Fruit fly (Drosophila melanogaster) whole organism, embryonic: Measurements from ENCODE around the gene CG33687.

Source experiments
- BtbVII ChIP-seq: fragments of 200-800 bp; sonication (Bioruptor generic); optimal IDR thresholded peaks from 3 replicates; lab custom pipeline; 2017; ENCODE audit warnings: missing biosample characterization, mild to moderate bottlenecking, missing genetic modification characterization
- CG11398 ChIP-seq: fragments of 200-800 bp; sonication (Bioruptor generic); optimal IDR thresholded peaks from 2 replicates; lab custom pipeline; 2016; ENCODE audit warnings: missing biosample characterization, missing genetic modification characterization
- CG11504 ChIP-seq: fragments of 200-800 bp; sonication (Bioruptor generic); optimal IDR thresholded peaks from 3 replicates; lab custom pipeline; 2019; ENCODE audit warnings: missing biosample characterization, mild to moderate bottlenecking, missing genetic modification characterization, moderate library complexity
- CG12155 ChIP-seq: fragments of 200-800 bp; sonication (Bioruptor generic); optimal IDR thresholded peaks from 3 replicates; lab custom pipeline; 2016; ENCODE audit warnings: missing biosample characterization, missing genetic modification characterization
- CG1529 ChIP-seq: fragments of 200-800 bp; sonication (Bioruptor generic); optimal IDR thresholded peaks from 3 replicates; lab custom pipeline; 2018; ENCODE audit warnings: missing biosample characterization, missing genetic modification characterization
- CG17385 ChIP-seq: fragments of 200-800 bp; sonication (Bioruptor generic); optimal IDR thresholded peaks from 3 replicates; lab custom pipeline; 2018; ENCODE audit warnings: missing biosample characterization, mild to moderate bottlenecking, missing genetic modification characterization
- CG17568 ChIP-seq: fragments of 200-800 bp; sonication (Bioruptor generic); optimal IDR thresholded peaks from 2 replicates; lab custom pipeline; 2018; ENCODE audit warnings: missing biosample characterization, mild to moderate bottlenecking, missing genetic modification characterization, moderate library complexity
- CG32767 ChIP-seq: fragments of 200-800 bp; sonication (Bioruptor generic); IDR thresholded peaks from 2 replicates; pipeline ENCODE4 v1.3.6; 2022; ENCODE audit warnings: missing biosample characterization, missing genetic modification characterization
- CG3847 ChIP-seq: fragments of 200-800 bp; sonication (Bioruptor generic); IDR thresholded peaks from 2 replicates; pipeline ENCODE4 v1.3.6; 2022; ENCODE audit warnings: missing biosample characterization, missing genetic modification characterization
- CG4282 ChIP-seq: fragments of 200-800 bp; sonication (Bioruptor generic); optimal IDR thresholded peaks from 2 replicates; lab custom pipeline; 2016; ENCODE audit warnings: missing biosample characterization, missing genetic modification characterization
- CG6254 ChIP-seq: fragments of 200-800 bp; sonication (Bioruptor generic); optimal IDR thresholded peaks from 3 replicates; lab custom pipeline; 2017; ENCODE audit warnings: mild to moderate bottlenecking, missing biosample characterization, missing genetic modification reagents, missing genetic modification characterization
- CG7556 ChIP-seq: fragments of 200-800 bp; sonication (Bioruptor generic); optimal IDR thresholded peaks from 2 replicates; lab custom pipeline; 2017; ENCODE audit warnings: missing biosample characterization, mild to moderate bottlenecking, missing genetic modification characterization
- CG7745 ChIP-seq: fragments of 200-800 bp; sonication (Bioruptor generic); optimal IDR thresholded peaks from 2 replicates; lab custom pipeline; 2018; ENCODE audit warnings: missing biosample characterization, mild to moderate bottlenecking, missing genetic modification characterization, moderate library complexity
- CG7928 ChIP-seq: fragments of 200-800 bp; sonication (Bioruptor generic); optimal IDR thresholded peaks from 2 replicates; lab custom pipeline; 2017; ENCODE audit warnings: missing biosample characterization, mild to moderate bottlenecking, missing genetic modification characterization
- CG7987 ChIP-seq: fragments of 200-800 bp; sonication (Bioruptor generic); optimal IDR thresholded peaks from 2 replicates; lab custom pipeline; 2018; ENCODE audit warnings: missing biosample characterization, mild to moderate bottlenecking, missing genetic modification characterization, moderate library complexity
- Dref ChIP-seq: fragments of 200-800 bp; sonication (Bioruptor generic); IDR thresholded peaks from 2 replicates; pipeline ENCODE4 v1.3.6; 2022; ENCODE audit warnings: missing biosample characterization, missing genetic modification characterization
- Hr78 ChIP-seq, 2 experiments: fragments of 200-800 bp in 1 of 2; fragments of >200 bp in 1 of 2; sonication (Bioruptor generic) in 1 of 2; optimal IDR thresholded peaks; 2 replicates each; lab custom pipeline; 2017 to 2019; ENCODE audit warnings: missing biosample characterization in 2 of 2, missing genetic modification characterization in 2 of 2, mild to moderate bottlenecking in 1 of 2, moderate library complexity in 1 of 2
- Hsf ChIP-seq: fragments of 200-800 bp; sonication (Bioruptor generic); optimal IDR thresholded peaks from 3 replicates; lab custom pipeline; 2016; ENCODE audit warnings: missing biosample characterization, missing genetic modification characterization
- Med ChIP-seq: fragments of 200-800 bp; sonication (Bioruptor generic); peaks from one replicate; lab custom pipeline; 2016; ENCODE audit warnings: missing biosample characterization, missing genetic modification characterization, mild to moderate bottlenecking, inconsistent platforms, moderate library complexity
- Oli ChIP-seq: fragments of 200-800 bp; sonication (Bioruptor generic); optimal IDR thresholded peaks from 2 replicates; lab custom pipeline; 2018; ENCODE audit warnings: missing biosample characterization, mild to moderate bottlenecking, missing genetic modification characterization, moderate library complexity
- ash1 ChIP-seq: fragments of 200-800 bp; sonication (Bioruptor generic); optimal IDR thresholded peaks from 2 replicates; lab custom pipeline; 2018; ENCODE audit warnings: missing biosample characterization, mild to moderate bottlenecking, missing genetic modification characterization
- bigmax ChIP-seq: fragments of 200-800 bp; sonication (Bioruptor generic); optimal IDR thresholded peaks from 2 replicates; lab custom pipeline; 2018; ENCODE audit warnings: missing biosample characterization, mild to moderate bottlenecking, missing genetic modification characterization
- bsh ChIP-seq, 2 experiments: fragments of 200-800 bp; sonication (Bioruptor generic); optimal IDR thresholded peaks; 2 replicates each; lab custom pipeline; 2017 to 2018; ENCODE audit warnings: mild to moderate bottlenecking in 2 of 2, missing biosample characterization in 2 of 2, missing genetic modification characterization in 2 of 2, moderate library complexity in 1 of 2
- cg ChIP-seq: fragments of 200-800 bp; sonication (Bioruptor generic); optimal IDR thresholded peaks from 3 replicates; lab custom pipeline; 2019; ENCODE audit warnings: missing biosample characterization, mild to moderate bottlenecking, missing genetic modification characterization, moderate library complexity
- chif ChIP-seq, 2 experiments: fragments of 200-800 bp; sonication (Bioruptor generic); optimal IDR thresholded peaks; 3 replicates each; lab custom pipeline; 2016; ENCODE audit warnings: missing biosample characterization in 2 of 2, missing genetic modification characterization in 2 of 2
- crol ChIP-seq: fragments of 200-800 bp; sonication (Bioruptor generic); IDR thresholded peaks from 2 replicates; pipeline ENCODE4 v1.3.6; 2022; ENCODE audit warnings: missing biosample characterization, missing genetic modification characterization
- fd64A ChIP-seq: fragments of 200-800 bp; sonication (Bioruptor generic); optimal IDR thresholded peaks from 3 replicates; lab custom pipeline; 2018; ENCODE audit warnings: missing biosample characterization, mild to moderate bottlenecking, missing genetic modification characterization
- grau ChIP-seq: fragments of 200-800 bp; optimal IDR thresholded peaks from 3 replicates; lab custom pipeline; 2019; ENCODE audit warnings: missing biosample characterization, mild to moderate bottlenecking, missing genetic modification characterization, moderate library complexity
- gt ChIP-seq: fragments of 200-800 bp; sonication (Bioruptor generic); IDR thresholded peaks from 2 replicates; pipeline ENCODE4 v1.3.6; 2022; ENCODE audit warnings: missing biosample characterization, missing genetic modification characterization
- nom ChIP-seq: fragments of 200-800 bp; sonication (Bioruptor generic); optimal IDR thresholded peaks from 2 replicates; lab custom pipeline; 2017; ENCODE audit warnings: missing biosample characterization, missing genetic modification characterization, mild to moderate bottlenecking, moderate library complexity, missing genetic modification reagents
- p53 ChIP-seq: fragments of 200-800 bp; sonication (Bioruptor generic); optimal IDR thresholded peaks from 2 replicates; lab custom pipeline; 2016; ENCODE audit warnings: missing biosample characterization, missing genetic modification characterization
- pan ChIP-seq, 4 experiments: fragments of >200 bp in 3 of 4; fragments of 200-800 bp in 1 of 4; sonication (Bioruptor generic) in 1 of 4; optimal IDR thresholded peaks in 3 of 4; IDR thresholded peaks in 1 of 4; 2 replicates each; pipeline versions ENCODE4 v1.3.6 to Lab custom; 2017 to 2022; ENCODE audit warnings: missing biosample characterization in 2 of 4, missing genetic modification characterization in 2 of 4, mixed read lengths in 1 of 4
- pzg ChIP-seq: fragments of 200-800 bp; sonication (Bioruptor generic); optimal IDR thresholded peaks from 3 replicates; lab custom pipeline; 2018; ENCODE audit warnings: missing biosample characterization, mild to moderate bottlenecking, missing genetic modification characterization, moderate library complexity
- repo ChIP-seq: fragments of 200-800 bp; sonication (Bioruptor generic); optimal IDR thresholded peaks from 2 replicates; lab custom pipeline; 2016; ENCODE audit warnings: missing biosample characterization, missing genetic modification characterization
- sc ChIP-seq, 3 experiments: fragments of >200 bp in 2 of 3; fragments of 200-800 bp in 1 of 3; sonication (Bioruptor generic) in 1 of 3; optimal IDR thresholded peaks; 2 replicates in 2 of 3; 3 replicates in 1 of 3; lab custom pipeline; 2017; ENCODE audit warnings: mild to moderate bottlenecking in 1 of 3, missing biosample characterization in 1 of 3, missing genetic modification characterization in 1 of 3, missing genetic modification reagents in 1 of 3
- schlank ChIP-seq: fragments of 200-800 bp; sonication (Bioruptor generic); optimal IDR thresholded peaks from 2 replicates; lab custom pipeline; 2018; ENCODE audit warnings: missing biosample characterization, mild to moderate bottlenecking, missing genetic modification characterization
- seq ChIP-seq: fragments of 200-800 bp; sonication (Bioruptor generic); IDR thresholded peaks from 2 replicates; pipeline ENCODE4 v1.3.6; 2022; ENCODE audit warnings: missing biosample characterization, missing genetic modification characterization
- sim ChIP-seq: fragments of 200-800 bp; sonication (Bioruptor generic); IDR thresholded peaks from 2 replicates; pipeline ENCODE4 v1.3.6; 2022; ENCODE audit warnings: missing biosample characterization, missing genetic modification characterization
- tgo ChIP-seq: fragments of 200-800 bp; sonication (Bioruptor generic); IDR thresholded peaks from 3 replicates; pipeline ENCODE4 v1.3.6; 2022; ENCODE audit warnings: missing biosample characterization, missing genetic modification characterization
- tio ChIP-seq: fragments of 200-800 bp; sonication (Bioruptor generic); optimal IDR thresholded peaks from 2 replicates; lab custom pipeline; 2017; ENCODE audit warnings: missing biosample characterization, missing genetic modification characterization, inconsistent platforms
- vvl ChIP-seq: fragments of 200-800 bp; sonication (Bioruptor generic); IDR thresholded peaks from 2 replicates; pipeline ENCODE4 v1.3.6; 2022; ENCODE audit warnings: missing biosample characterization, missing genetic modification characterization
- zen2 ChIP-seq: fragments of 200-800 bp; sonication (Bioruptor generic); IDR thresholded peaks from 3 replicates; pipeline ENCODE4 v1.3.6; 2022; ENCODE audit warnings: missing biosample characterization, missing genetic modification characterization; ENCODE audit not compliant: partially characterized antibody

CG33687 gene

dm6 chr3L:16182633-16183462 is 14.8 kb upstream of the CG33687 start (continued):
- peak; percentile 82 for TF ChIP-seq crol (GFP tag; lab: Robert Waterston, UW)
- TF ChIP-seq CG17385 (GFP tag; lab: Kevin White, UChicago), result no peak
- no peak for TF ChIP-seq nom
- peak; percentile 43 for TF ChIP-seq Med
- TF ChIP-seq CG7987 (GFP tag; lab: Kevin White, UChicago), result no peak
- TF ChIP-seq pan (optimal IDR thresholded peaks at IDR 0.05; lab: Kevin White, UChicago), result no peak
- peak in 1 of 2 experiments; percentile 15 for TF ChIP-seq pan (GFP tag; optimal IDR thresholded peaks at IDR 0.05 in 1 of 2, IDR thresholded peaks at IDR 0.05 in 1 of 2)
- TF ChIP-seq bsh (GFP tag; optimal IDR thresholded peaks at IDR 0.05; lab: Kevin White, UChicago), result peak in 1 of 2 experiments; percentile 21
- TF ChIP-seq Hsf (GFP tag; lab: Kevin White, UChicago), result no peak
- TF ChIP-seq CG32767 (GFP tag; lab: Robert Waterston, UW), result no peak
- TF ChIP-seq tio, result no peak
- TF ChIP-seq chif (GFP tag; optimal IDR thresholded peaks at IDR 0.05; lab: Kevin White, UChicago), result no peak
- TF ChIP-seq gt (GFP tag; lab: Robert Waterston, UW), result no peak
- TF ChIP-seq p53 (GFP tag; lab: Kevin White, UChicago), result no peak
- TF ChIP-seq ash1 (GFP tag; lab: Kevin White, UChicago), result no peak
- TF ChIP-seq fd64A (GFP tag; lab: Kevin White, UChicago), result no peak
- TF ChIP-seq CG7928, result no peak
- no peak for TF ChIP-seq Hr78 (GFP tag; optimal IDR thresholded peaks at IDR 0.05; lab: Kevin White, UChicago)
- TF ChIP-seq grau (tag; lab: Kevin White, UChicago), result peak; percentile 60
- peak; percentile 8 for TF ChIP-seq CG11504 (tag; lab: Kevin White, UChicago)
- no peak for TF ChIP-seq vvl (GFP tag; lab: Robert Waterston, UW)
- no peak for TF ChIP-seq CG7745 (tag; lab: Kevin White, UChicago)
- no peak for TF ChIP-seq zen2
- no peak for TF ChIP-seq sim (GFP tag; lab: Robert Waterston, UW)
- peak; percentile 84 for TF ChIP-seq CG12155 (GFP tag; lab: Kevin White, UChicago)
- no peak for TF ChIP-seq BtbVII (GFP tag; lab: Kevin White, UChicago)
- no peak for TF ChIP-seq sc (optimal IDR thresholded peaks at IDR 0.05; lab: Kevin White, UChicago)
- TF ChIP-seq sc (GFP tag; optimal IDR thresholded peaks at IDR 0.05; lab: Kevin White, UChicago), result no peak
- TF ChIP-seq schlank (tag; lab: Kevin White, UChicago), result no peak
- TF ChIP-seq cg (GFP tag; lab: Kevin White, UChicago), result peak; percentile 50
- 0 out of 2 replicates have a peak, but pooled peaks have one; percentile 26 for TF ChIP-seq seq
- TF ChIP-seq Dref (GFP tag; lab: Robert Waterston, UW), result no peak
- no peak for TF ChIP-seq repo
- no peak for TF ChIP-seq bigmax (GFP tag; lab: Kevin White, UChicago)
- TF ChIP-seq tgo (GFP tag; lab: Robert Waterston, UW), result no peak
- no peak for TF ChIP-seq CG17568 (GFP tag; lab: Kevin White, UChicago)
- TF ChIP-seq Oli (tag; lab: Kevin White, UChicago), result no peak
- no peak for TF ChIP-seq CG4282 (GFP tag; lab: Kevin White, UChicago)
- TF ChIP-seq CG3847, result no peak
- no peak for TF ChIP-seq pzg
- TF ChIP-seq CG7556 (GFP tag; lab: Kevin White, UChicago), result peak; percentile 9
- TF ChIP-seq CG6254 (GFP tag; lab: Kevin White, UChicago), result no peak
- no peak for TF ChIP-seq CG11398 (GFP tag; lab: Kevin White, UChicago)
- no peak for TF ChIP-seq CG1529
- TF ChIP-seq, all 482 proteins: peak for 17
